Fruit fly (Drosophila melanogaster) whole organism, prepupa: ENCODE results near the gene Acp1.

Experiments used
- CG11294 ChIP-seq: fragments of 200-800 bp; sonication (Bioruptor generic); IDR thresholded peaks from 2 replicates; pipeline ENCODE4 v1.3.6; 2022; ENCODE audit warnings: missing biosample characterization, missing genetic modification characterization
- CG32006 ChIP-seq: fragments of 200-800 bp; sonication (Bioruptor generic); optimal IDR thresholded peaks from 3 replicates; lab custom pipeline; 2017; ENCODE audit warnings: missing biosample characterization, mild to moderate bottlenecking, missing genetic modification characterization
- CG34406 ChIP-seq: fragments of 200-800 bp; sonication (Bioruptor generic); optimal IDR thresholded peaks from 3 replicates; lab custom pipeline; 2016; ENCODE audit warnings: missing biosample characterization, missing genetic modification characterization
- CG3919 ChIP-seq: fragments of 200-800 bp; sonication (Bioruptor generic); optimal IDR thresholded peaks from 3 replicates; lab custom pipeline; 2016; ENCODE audit warnings: missing biosample characterization, missing genetic modification characterization
- CG6163 ChIP-seq: fragments of 200-800 bp; sonication (Bioruptor generic); IDR thresholded peaks from 3 replicates; pipeline ENCODE4 v1.3.6; 2022; ENCODE audit warnings: missing biosample characterization, missing genetic modification characterization
- Ets96B ChIP-seq: fragments of 200-800 bp; optimal IDR thresholded peaks from 2 replicates; lab custom pipeline; 2019; ENCODE audit warnings: missing biosample characterization, mild to moderate bottlenecking, missing genetic modification characterization, moderate library complexity
- Hr39 ChIP-seq: fragments of 200-800 bp; sonication (Bioruptor generic); optimal IDR thresholded peaks from 2 replicates; lab custom pipeline; 2016; ENCODE audit warnings: missing biosample characterization, missing genetic modification characterization
- Hr4 ChIP-seq: fragments of 200-800 bp; sonication (Bioruptor generic); optimal IDR thresholded peaks from 3 replicates; lab custom pipeline; 2016; ENCODE audit warnings: missing biosample characterization, missing genetic modification characterization
- OdsH ChIP-seq: fragments of 200-800 bp; sonication (Bioruptor generic); optimal IDR thresholded peaks from 3 replicates; lab custom pipeline; 2016; ENCODE audit warnings: missing biosample characterization, missing genetic modification characterization
- fkh ChIP-seq: fragments of 200-800 bp; sonication (Bioruptor generic); optimal IDR thresholded peaks from 3 replicates; lab custom pipeline; 2017; ENCODE audit warnings: missing biosample characterization, mild to moderate bottlenecking, missing genetic modification characterization, moderate library complexity
- pdm3 ChIP-seq: fragments of 200-800 bp; sonication (Bioruptor generic); optimal IDR thresholded peaks from 3 replicates; lab custom pipeline; 2016; ENCODE audit warnings: missing biosample characterization, missing genetic modification characterization
- vri ChIP-seq: fragments of 200-800 bp; sonication (Bioruptor generic); optimal IDR thresholded peaks from 3 replicates; lab custom pipeline; 2016; ENCODE audit warnings: missing biosample characterization, mild to moderate bottlenecking, missing genetic modification characterization

DNA sequence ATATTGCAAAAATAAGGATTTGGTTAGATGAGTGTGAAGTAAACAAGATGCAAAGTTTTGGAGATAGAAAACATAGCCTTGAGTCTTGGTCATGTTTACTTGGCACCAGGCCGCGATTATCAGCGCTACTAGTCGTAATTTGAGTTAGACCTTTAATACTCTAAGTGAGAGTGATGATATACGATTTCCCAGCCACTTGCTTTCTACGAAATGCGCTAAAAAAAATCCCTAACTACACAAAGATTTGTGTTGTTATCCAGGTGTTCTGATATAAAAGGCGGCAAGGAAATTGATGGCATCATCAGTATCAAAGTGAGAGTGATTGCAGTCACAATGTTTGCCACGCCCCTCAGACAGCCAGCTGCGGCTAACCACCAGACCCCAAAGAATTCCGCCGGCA lies 38.4 kb upstream of the Acp1 start, which contains the start of gene Uro:
- TF ChIP-seq OdsH (GFP tag; lab: Kevin White, UChicago) (no peak), Hr39 (GFP tag; lab: Kevin White, UChicago) (no peak), Ets96B (tag; lab: Kevin White, UChicago) (no peak), fkh (GFP tag; lab: Kevin White, UChicago) (no peak), CG6163 (GFP tag; lab: Robert Waterston, UW) (no peak), Hr4 (no peak), vri (GFP tag; lab: Kevin White, UChicago) (no peak), CG32006 (GFP tag; lab: Kevin White, UChicago) (no peak), CG34406 (no peak), CG11294 (GFP tag; lab: Robert Waterston, UW) (no peak), CG3919 (GFP tag; lab: Kevin White, UChicago) (no peak), pdm3 (GFP tag; lab: Kevin White, UChicago) (no peak)
